Worm (Caenorhabditis elegans) whole organism, L4/young adult: ENCODE data around the gene taf-11.3.

ENCODE experiments used
- W03F9.2 ChIP-seq: fragments of 150-350 bp; optimal IDR thresholded peaks from 2 replicates; lab custom pipeline; 2014; ENCODE audit warnings: missing biosample characterization, missing genetic modification characterization
- him-1 ChIP-seq: sonication (generic microtip); optimal IDR thresholded peaks from 2 replicates; lab custom pipeline; 2016; ENCODE audit warnings: missing genotype, missing genetic modification reagents, missing genetic modification characterization, missing compliant biosample characterization

ce11 chrIII:10535226-10535625 lies 30.2 kb upstream of the taf-11.3 start, which contains the start of gene hpd-1:
- TF ChIP-seq W03F9.2 (tag; lab: Kevin White, UChicago), result no peak
- no peak for TF ChIP-seq him-1 (tag; lab: Kevin White, UChicago)
